Fruit fly (Drosophila melanogaster) whole organism, embryonic: Measurements from ENCODE around the gene CG4338.

Experiments used
- Bdp1 ChIP-seq: fragments of 200-800 bp; sonication (Bioruptor generic); optimal IDR thresholded peaks from 3 replicates; lab custom pipeline; 2016; ENCODE audit warnings: missing biosample characterization, missing genetic modification characterization
- CG10274 ChIP-seq: fragments of 200-800 bp; sonication (Bioruptor generic); optimal IDR thresholded peaks from 3 replicates; lab custom pipeline; 2017; ENCODE audit warnings: missing biosample characterization, mild to moderate bottlenecking, missing genetic modification characterization
- CG10979 ChIP-seq: fragments of 200-800 bp; sonication (Bioruptor generic); optimal IDR thresholded peaks from 2 replicates; lab custom pipeline; 2018; ENCODE audit warnings: missing biosample characterization, mild to moderate bottlenecking, missing genetic modification characterization, moderate library complexity
- CG14014 ChIP-seq: fragments of 200-800 bp; sonication (Bioruptor generic); IDR thresholded peaks from 2 replicates; pipeline ENCODE4 v1.3.6; 2022; ENCODE audit warnings: missing biosample characterization, missing genetic modification characterization
- D19A ChIP-seq: fragments of 200-800 bp; optimal IDR thresholded peaks from 3 replicates; lab custom pipeline; 2019; ENCODE audit warnings: missing biosample characterization, mild to moderate bottlenecking, missing genetic modification characterization, moderate library complexity
- ERR ChIP-seq: fragments of 200-800 bp; sonication (Bioruptor generic); optimal IDR thresholded peaks from 2 replicates; lab custom pipeline; 2016; ENCODE audit warnings: missing biosample characterization, missing genetic modification characterization
- Nf-YB ChIP-seq: fragments of 200-800 bp; sonication (Bioruptor generic); optimal IDR thresholded peaks from 3 replicates; lab custom pipeline; 2019; ENCODE audit warnings: missing biosample characterization, mild to moderate bottlenecking, missing genetic modification characterization, moderate library complexity
- aop ChIP-seq: fragments of 200-800 bp; sonication (Bioruptor generic); IDR thresholded peaks from 2 replicates; pipeline ENCODE4 v1.3.6; 2022; ENCODE audit warnings: missing biosample characterization, missing genetic modification characterization
- dan ChIP-seq: fragments of 200-800 bp; sonication (Bioruptor generic); IDR thresholded peaks from 2 replicates; pipeline ENCODE4 v1.3.6; 2022; ENCODE audit warnings: missing biosample characterization, missing genetic modification characterization
- fd64A ChIP-seq: fragments of 200-800 bp; sonication (Bioruptor generic); optimal IDR thresholded peaks from 3 replicates; lab custom pipeline; 2018; ENCODE audit warnings: missing biosample characterization, mild to moderate bottlenecking, missing genetic modification characterization
- gt ChIP-seq: fragments of 200-800 bp; sonication (Bioruptor generic); IDR thresholded peaks from 2 replicates; pipeline ENCODE4 v1.3.6; 2022; ENCODE audit warnings: missing biosample characterization, missing genetic modification characterization
- her ChIP-seq: fragments of 200-800 bp; sonication (Bioruptor generic); optimal IDR thresholded peaks from 2 replicates; lab custom pipeline; 2016; ENCODE audit warnings: missing biosample characterization, missing genetic modification characterization
- so ChIP-seq: fragments of 200-800 bp; sonication (Bioruptor generic); IDR thresholded peaks from 3 replicates; pipeline ENCODE4 v1.3.6; 2022; ENCODE audit warnings: missing biosample characterization, missing genetic modification characterization
- twi ChIP-seq: fragments of 200-800 bp; optimal IDR thresholded peaks from 2 replicates; lab custom pipeline; 2019; ENCODE audit warnings: missing biosample characterization, mild to moderate bottlenecking, missing genetic modification characterization, moderate library complexity

dm6 chr3R:15282982-15283809 lies 7.9 kb downstream of the CG4338 start:
- TF ChIP-seq gt (GFP tag; lab: Robert Waterston, UW): no peak
- no peak for TF ChIP-seq ERR
- no peak for TF ChIP-seq CG14014 (GFP tag; lab: Robert Waterston, UW)
- no peak for TF ChIP-seq aop
- TF ChIP-seq so (GFP tag; lab: Robert Waterston, UW): no peak
- no peak for TF ChIP-seq D19A (tag; lab: Kevin White, UChicago)
- TF ChIP-seq CG10979: no peak
- TF ChIP-seq twi: no peak
- no peak for TF ChIP-seq CG10274 (GFP tag; lab: Kevin White, UChicago)
- TF ChIP-seq Nf-YB (GFP tag; lab: Kevin White, UChicago): no peak
- no peak for TF ChIP-seq fd64A (GFP tag; lab: Kevin White, UChicago)
- TF ChIP-seq Bdp1 (GFP tag; lab: Kevin White, UChicago): no peak
- no peak for TF ChIP-seq her
- TF ChIP-seq dan: no peak
